Fruit fly (Drosophila melanogaster): ENCODE data around the gene CG6067.
A peak's percentile ranks its signal among the peaks of the same experiment; 100 is the strongest.

CG6067 gene

DNA sequence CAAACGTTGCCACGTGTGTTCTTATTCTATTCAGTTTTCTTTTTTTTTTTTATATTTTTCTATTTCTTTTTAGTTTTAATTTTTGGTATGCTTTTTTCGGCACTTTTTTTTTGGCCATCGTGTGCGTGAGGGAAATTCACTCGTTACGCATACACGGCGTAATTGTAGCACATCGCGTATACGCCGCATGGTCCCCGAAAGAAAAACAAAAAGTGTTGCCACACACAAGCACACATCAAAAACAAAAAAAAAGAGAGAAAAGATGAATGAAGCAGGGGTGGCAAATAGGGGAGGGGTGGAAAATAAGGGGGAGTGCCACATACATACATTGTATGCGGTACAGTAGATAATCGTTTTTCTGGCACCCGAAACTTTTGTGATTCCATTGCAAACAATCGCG is 22.3 kb downstream of the CG6067 start:
- TF ChIP-seq CG11294 (GFP tag; IDR thresholded peaks at IDR 0.05) (peak; percentile 38; the same call in 1 of the 2 replicates), Gug (GFP tag; IDR thresholded peaks at IDR 0.05) (0 out of 2 replicates have a peak, but pooled peaks have one; percentile 15), CG15336 (GFP tag; IDR thresholded peaks at IDR 0.05) (peak; percentile 49; the same call in 1 of the 2 replicates), CG6854 (GFP tag; optimal IDR thresholded peaks at IDR 0.05) (no peak), CG4318 (GFP tag; optimal IDR thresholded peaks at IDR 0.05) (no peak), eg (GFP tag; IDR thresholded peaks at IDR 0.05) (peak; percentile 81), CG6276 (GFP tag; optimal IDR thresholded peaks at IDR 0.05) (peak; percentile 78), CG6163 (GFP tag; IDR thresholded peaks at IDR 0.05) (peak; percentile 50; the same call in 2 of the 3 replicates), CG8119 (GFP tag; IDR thresholded peaks at IDR 0.05) (peak; percentile 60; the same call in 2 of the 3 replicates), vri (GFP tag; optimal IDR thresholded peaks at IDR 0.05) (no peak), Ets21C (GFP tag; optimal IDR thresholded peaks at IDR 0.05) (no peak)

DNA sequence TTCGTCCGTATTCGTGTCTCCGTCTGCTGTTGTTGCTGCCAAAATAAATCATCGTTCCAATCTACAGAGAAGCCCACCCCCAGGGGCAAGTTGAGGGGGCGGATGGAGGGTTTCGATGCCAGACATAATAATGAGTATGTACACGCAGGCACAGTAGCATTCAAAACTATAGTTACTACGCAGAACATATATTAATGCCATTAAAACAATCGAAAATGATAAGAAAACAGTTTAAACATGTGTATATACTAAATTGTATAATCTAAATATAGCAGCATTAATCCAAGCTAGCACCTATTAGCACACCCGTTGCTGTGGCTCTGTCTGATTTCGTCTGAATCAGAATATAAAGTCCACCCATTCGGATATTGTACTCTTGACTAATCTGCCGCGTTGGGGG is 25.5 kb downstream of the CG6067 start:
- TF ChIP-seq CG9139 (GFP tag; optimal IDR thresholded peaks at IDR 0.05) = peak; percentile 46
- peak; percentile 88 for TF ChIP-seq esn (GFP tag; optimal IDR thresholded peaks at IDR 0.05)
- TF ChIP-seq Hr4 (GFP tag; optimal IDR thresholded peaks at IDR 0.05) = peak; percentile 58
- TF ChIP-seq ss (GFP tag; optimal IDR thresholded peaks at IDR 0.05) = peak; percentile 65 to 75
- peak; percentile 85 for TF ChIP-seq Sox102F (GFP tag; optimal IDR thresholded peaks at IDR 0.05)
- TF ChIP-seq Lpt (GFP tag; optimal IDR thresholded peaks at IDR 0.05) = peak; percentile 47
- peak; percentile 82 for TF ChIP-seq CG3919 (GFP tag; optimal IDR thresholded peaks at IDR 0.05)
- TF ChIP-seq CG15336 (GFP tag; IDR thresholded peaks at IDR 0.05) = peak; percentile 82
- TF ChIP-seq vri (GFP tag; optimal IDR thresholded peaks at IDR 0.05) = peak; percentile 83
- peak; percentile 69 for TF ChIP-seq CG1621 (tag; optimal IDR thresholded peaks at IDR 0.05)
- TF ChIP-seq CG7368 (GFP tag; optimal IDR thresholded peaks at IDR 0.05) = peak; percentile 75
- TF ChIP-seq CG16779 (tag; optimal IDR thresholded peaks at IDR 0.05) = peak; percentile 65
- TF ChIP-seq fd85E (GFP tag; optimal IDR thresholded peaks at IDR 0.05) = peak; percentile 29
- peak; percentile 90 for TF ChIP-seq Met (GFP tag; optimal IDR thresholded peaks at IDR 0.05)
- peak; percentile 56 for TF ChIP-seq Ets96B (tag; optimal IDR thresholded peaks at IDR 0.05)
- TF ChIP-seq acj6 (GFP tag; optimal IDR thresholded peaks at IDR 0.05) = peak; percentile 77
- peak; percentile 79 for TF ChIP-seq Eip75B (GFP tag; optimal IDR thresholded peaks at IDR 0.05)
- peak; percentile 80 for TF ChIP-seq eg (GFP tag; IDR thresholded peaks at IDR 0.05)
- TF ChIP-seq fd59A (GFP tag; optimal IDR thresholded peaks at IDR 0.05) = peak; percentile 48
- TF ChIP-seq Eip93F (GFP tag; optimal IDR thresholded peaks at IDR 0.05) = peak; percentile 77
- peak; percentile 65 for TF ChIP-seq CG32006 (GFP tag; optimal IDR thresholded peaks at IDR 0.05)
- TF ChIP-seq CG6163 (GFP tag; IDR thresholded peaks at IDR 0.05) = peak; percentile 85
- TF ChIP-seq CG6808 (GFP tag; optimal IDR thresholded peaks at IDR 0.05) = peak; percentile 60
- peak; percentile 81 for TF ChIP-seq CG6854 (GFP tag; optimal IDR thresholded peaks at IDR 0.05)
- peak; percentile 62 for TF ChIP-seq dsx (GFP tag; optimal IDR thresholded peaks at IDR 0.05; ENCODE audit: poor library complexity, severe bottlenecking)
- peak; percentile 79 for TF ChIP-seq net (GFP tag; optimal IDR thresholded peaks at IDR 0.05)
- peak; percentile 86 for TF ChIP-seq CG6792 (GFP tag; optimal IDR thresholded peaks at IDR 0.05)
- TF ChIP-seq fkh (GFP tag; optimal IDR thresholded peaks at IDR 0.05) = peak; percentile 21
- TF ChIP-seq CG8319 (GFP tag; optimal IDR thresholded peaks at IDR 0.05) = peak; percentile 80
- TF ChIP-seq Gug (GFP tag; IDR thresholded peaks at IDR 0.05) = peak; percentile 71
- TF ChIP-seq CG4318 (GFP tag; optimal IDR thresholded peaks at IDR 0.05) = peak; percentile 16
- peak; percentile 88 for TF ChIP-seq lz (GFP tag; optimal IDR thresholded peaks at IDR 0.05)
- peak; percentile 84 for TF ChIP-seq cyc (GFP tag; optimal IDR thresholded peaks at IDR 0.05)
- TF ChIP-seq CG31627 (GFP tag; optimal IDR thresholded peaks at IDR 0.05) = peak; percentile 86
- peak; percentile 56 for TF ChIP-seq spab (GFP tag; optimal IDR thresholded peaks at IDR 0.05)
- peak; percentile 83 for TF ChIP-seq Sox14 (GFP tag; optimal IDR thresholded peaks at IDR 0.05)
- TF ChIP-seq CG10631 (GFP tag; optimal IDR thresholded peaks at IDR 0.05) = peak; percentile 70
- peak; percentile 65 for TF ChIP-seq CG3032 (tag; optimal IDR thresholded peaks at IDR 0.05)
- TF ChIP-seq CG34406 (GFP tag; optimal IDR thresholded peaks at IDR 0.05) = peak; percentile 77
- peak; percentile 77 for TF ChIP-seq CG8632 (GFP tag; optimal IDR thresholded peaks at IDR 0.05)
- peak; percentile 72 for TF ChIP-seq CG11902 (GFP tag; optimal IDR thresholded peaks at IDR 0.05)
- peak; percentile 20 for TF ChIP-seq dac (GFP tag; optimal IDR thresholded peaks at IDR 0.05)
- peak; percentile 77 for TF ChIP-seq achi (GFP tag; optimal IDR thresholded peaks at IDR 0.05)
- TF ChIP-seq CG8119 (GFP tag; IDR thresholded peaks at IDR 0.05) = peak; percentile 63
- TF ChIP-seq Blimp-1 (GFP tag; optimal IDR thresholded peaks at IDR 0.05) = peak; percentile 68
